Worm (Caenorhabditis elegans): Measurements from ENCODE around the gene srxa-7.

DNA sequence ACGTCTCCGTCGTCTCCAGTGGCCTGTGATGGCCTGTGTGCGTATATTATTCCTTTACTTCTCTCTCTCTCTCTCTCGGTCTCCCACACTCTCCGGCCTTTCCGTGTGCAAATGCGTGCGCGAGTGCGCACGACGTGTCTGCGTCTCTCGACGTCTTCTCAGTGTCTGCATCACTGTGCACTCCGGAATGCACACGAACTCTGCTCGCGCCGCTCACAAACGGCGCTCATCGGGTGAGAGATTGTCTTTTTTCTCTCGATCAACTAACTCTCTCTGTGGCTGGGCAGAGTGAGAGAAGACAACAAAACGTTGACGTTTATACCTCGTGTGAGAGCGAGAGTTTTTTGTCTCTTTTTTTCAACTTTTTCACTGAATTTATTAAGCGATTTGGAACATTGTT is 48.6 kb downstream of the srxa-7 start:
- TF ChIP-seq zfh-2 (GFP tag; conservative IDR thresholded peaks at IDR 0.05) (peak; percentile 99), unc-62 (GFP tag; optimal IDR thresholded peaks at IDR 0.05) (no peak), atf-7 (tag; optimal IDR thresholded peaks at IDR 0.05) (peak; percentile 75), ztf-3 (GFP tag; optimal IDR thresholded peaks at IDR 0.05) (peak; percentile 23), snpc-4 (GFP tag; optimal IDR thresholded peaks at IDR 0.05) (no peak), snpc-4 (tag; optimal IDR thresholded peaks at IDR 0.05) (peak; percentile 42 to 82 (median 68)), let-607 (tag; optimal IDR thresholded peaks at IDR 0.05) (peak in 1 of 2 experiments; percentile 39), zim-3 (tag; optimal IDR thresholded peaks at IDR 0.05) (peak; percentile 58), ama-1 (optimal IDR thresholded peaks at IDR 0.05) (no peak), ama-1 (GFP tag; optimal IDR thresholded peaks at IDR 0.05) (no peak), hrde-1 (tag; optimal IDR thresholded peaks at IDR 0.05; ENCODE audit: borderline replicate concordance) (no peak), ztf-28 (GFP tag; IDR thresholded peaks at IDR 0.05) (no peak), him-1 (tag; optimal IDR thresholded peaks at IDR 0.05) (no peak), mxl-1 (tag; optimal IDR thresholded peaks at IDR 0.05) (no peak), unc-130 (GFP tag; optimal IDR thresholded peaks at IDR 0.05) (no peak), sdz-38 (tag; optimal IDR thresholded peaks at IDR 0.05) (no peak)

Data from whole organism, young adult.